Worm (Caenorhabditis elegans) whole organism, mixed stage, embryonic: ENCODE results near the gene srz-78.

Source experiments
- bed-3 ChIP-seq: fragments of 200-800 bp; sonication (Bioruptor generic); optimal IDR thresholded peaks from 3 replicates; lab custom pipeline; 2018; ENCODE audit warnings: mild to moderate bottlenecking, missing genetic modification characterization, moderate library complexity, missing compliant biosample characterization
- ceh-39 ChIP-seq: fragments of 150-350 bp; optimal IDR thresholded peaks from 2 replicates; lab custom pipeline; 2014; ENCODE audit warnings: missing biosample characterization, missing genetic modification characterization
- ceh-43 ChIP-seq: fragments of 200-800 bp; sonication (Bioruptor generic); optimal IDR thresholded peaks from 2 replicates; lab custom pipeline; 2018; ENCODE audit warnings: mild to moderate bottlenecking, missing genetic modification characterization, moderate library complexity, missing compliant biosample characterization
- ceh-83 ChIP-seq: fragments of 200-800 bp; sonication (Bioruptor generic); optimal IDR thresholded peaks from 2 replicates; lab custom pipeline; 2018; ENCODE audit warnings: mild to moderate bottlenecking, missing genetic modification characterization, missing compliant biosample characterization
- ces-1 ChIP-seq: fragments of 150-350 bp; optimal IDR thresholded peaks from 2 replicates; lab custom pipeline; 2014; ENCODE audit warnings: missing biosample characterization, missing genetic modification reagents, missing genetic modification characterization
- cnd-1 ChIP-seq: fragments of 200-800 bp; sonication (Bioruptor generic); optimal IDR thresholded peaks from 2 replicates; lab custom pipeline; 2018; ENCODE audit warnings: mild to moderate bottlenecking, missing genetic modification characterization, missing compliant biosample characterization
- elt-1 ChIP-seq: sonication (generic microtip); optimal IDR thresholded peaks from 2 replicates; lab custom pipeline; 2017; ENCODE audit warnings: missing genetic modification characterization, mild to moderate bottlenecking, missing compliant biosample characterization, antibody characterized with exemption, moderate library complexity, borderline replicate concordance; ENCODE audit not compliant: insufficient read depth
- elt-3 ChIP-seq: fragments of 150-350 bp; optimal IDR thresholded peaks from 2 replicates; lab custom pipeline; 2014; ENCODE audit warnings: missing biosample characterization, missing genetic modification characterization
- flh-1 ChIP-seq: fragments of 200-800 bp; sonication (Bioruptor generic); optimal IDR thresholded peaks from 2 replicates; lab custom pipeline; 2018; ENCODE audit warnings: mild to moderate bottlenecking, missing genetic modification characterization, moderate library complexity, missing compliant biosample characterization
- ham-2 ChIP-seq: fragments of 200-800 bp; sonication (Bioruptor generic); optimal IDR thresholded peaks from 2 replicates; lab custom pipeline; 2018; ENCODE audit warnings: mild to moderate bottlenecking, missing genetic modification characterization, missing compliant biosample characterization
- lin-13 ChIP-seq: fragments of 150-350 bp; optimal IDR thresholded peaks from 2 replicates; lab custom pipeline; 2014; ENCODE audit warnings: missing biosample characterization, missing genetic modification characterization
- lin-32 ChIP-seq: fragments of 200-800 bp; sonication (Bioruptor generic); optimal IDR thresholded peaks from 2 replicates; lab custom pipeline; 2018; ENCODE audit warnings: mild to moderate bottlenecking, missing genetic modification characterization, missing compliant biosample characterization
- lsy-2 ChIP-seq: fragments of 150-350 bp; optimal IDR thresholded peaks from 2 replicates; lab custom pipeline; 2014; ENCODE audit warnings: missing biosample characterization, missing genetic modification characterization
- mab-5 ChIP-seq: fragments of 150-350 bp; optimal IDR thresholded peaks from 2 replicates; lab custom pipeline; 2014; ENCODE audit warnings: missing biosample characterization, missing genetic modification characterization
- mep-1 ChIP-seq: fragments of 150-350 bp; optimal IDR thresholded peaks from 2 replicates; lab custom pipeline; 2017; ENCODE audit warnings: missing biosample characterization, missing genetic modification reagents, missing genetic modification characterization, inconsistent platforms
- mls-2 ChIP-seq: sonication (generic microtip); optimal IDR thresholded peaks from 2 replicates; lab custom pipeline; 2016; ENCODE audit warnings: mild to moderate bottlenecking, missing genetic modification characterization, moderate library complexity, missing compliant biosample characterization
- nhr-12 ChIP-seq: fragments of 150-350 bp; optimal IDR thresholded peaks from 2 replicates; lab custom pipeline; 2014; ENCODE audit warnings: missing biosample characterization, missing genetic modification characterization
- nhr-2 ChIP-seq: fragments of 150-350 bp; optimal IDR thresholded peaks from 2 replicates; lab custom pipeline; 2014; ENCODE audit warnings: missing biosample characterization, missing genetic modification characterization
- nhr-237 ChIP-seq: fragments of 150-350 bp; optimal IDR thresholded peaks from 2 replicates; lab custom pipeline; 2014; ENCODE audit warnings: missing biosample characterization, missing genetic modification characterization
- pha-4 ChIP-seq: fragments of 150-350 bp; optimal IDR thresholded peaks from 2 replicates; lab custom pipeline; 2018; ENCODE audit warnings: missing biosample characterization, missing genetic modification reagents, missing genetic modification characterization
- sem-2 ChIP-seq: fragments of 200-800 bp; sonication (Bioruptor generic); optimal IDR thresholded peaks from 2 replicates; lab custom pipeline; 2018; ENCODE audit warnings: mild to moderate bottlenecking, missing genetic modification characterization, missing compliant biosample characterization
- snpc-4 ChIP-seq: fragments of 150-350 bp; optimal IDR thresholded peaks from 2 replicates; lab custom pipeline; 2014; ENCODE audit warnings: missing biosample characterization, missing genetic modification characterization
- sptf-1 ChIP-seq: sonication (generic microtip); optimal IDR thresholded peaks from 2 replicates; lab custom pipeline; 2017; ENCODE audit warnings: mild to moderate bottlenecking, missing genetic modification characterization, moderate library complexity, missing compliant biosample characterization
- tbx-8 ChIP-seq: fragments of 200-800 bp; sonication (Bioruptor generic); optimal IDR thresholded peaks from 2 replicates; lab custom pipeline; 2018; ENCODE audit warnings: mild to moderate bottlenecking, missing genetic modification characterization, moderate library complexity, missing compliant biosample characterization
- unc-39 ChIP-seq: fragments of 150-350 bp; optimal IDR thresholded peaks from 2 replicates; lab custom pipeline; 2014; ENCODE audit warnings: missing biosample characterization, missing genetic modification characterization
- unc-62 ChIP-seq: fragments of 150-350 bp; optimal IDR thresholded peaks from 2 replicates; lab custom pipeline; 2014; ENCODE audit warnings: missing biosample characterization, missing genetic modification reagents, missing genetic modification characterization
- zip-8 ChIP-seq: fragments of 150-350 bp; optimal IDR thresholded peaks from 2 replicates; lab custom pipeline; 2014; ENCODE audit warnings: missing biosample characterization, missing genetic modification characterization
- ztf-11 ChIP-seq: fragments of 150-350 bp; optimal IDR thresholded peaks from 2 replicates; lab custom pipeline; 2014; ENCODE audit warnings: missing biosample characterization, missing genetic modification characterization

srz-78 gene

DNA sequence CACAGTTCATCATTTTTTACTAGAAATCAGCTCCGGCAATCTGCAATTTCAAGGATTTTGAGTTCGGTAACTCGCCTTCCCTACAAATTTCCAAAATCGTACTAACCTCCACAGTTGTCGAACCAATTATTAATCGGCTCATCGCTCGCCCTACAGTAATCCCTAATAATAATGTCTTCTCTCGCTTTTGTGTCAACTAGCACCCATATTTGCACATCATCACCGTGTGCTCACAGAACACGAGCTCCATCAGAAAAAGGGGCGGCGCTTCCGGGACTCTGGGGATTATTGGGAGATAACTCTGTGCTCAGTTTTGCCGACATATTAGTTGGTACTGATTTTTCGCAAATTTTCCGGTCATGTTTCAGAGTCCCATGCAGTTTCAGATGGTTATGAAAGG is 6.3 kb downstream of the srz-78 start, which contains the start of gene ceh-53:
Gene ceh-53 (plus strand): TSS at position 301 of the 400 bp plus-strand sequence.
- TF ChIP-seq ceh-83 (GFP tag; lab: Kevin White, UChicago) (no peak), lsy-2 (tag; lab: Kevin White, UChicago) (no peak), ceh-39 (tag; lab: Kevin White, UChicago) (no peak), pha-4 (tag; lab: Kevin White, UChicago) (no peak), nhr-237 (tag; lab: Kevin White, UChicago) (no peak), bed-3 (GFP tag; lab: Kevin White, UChicago) (no peak)

DNA sequence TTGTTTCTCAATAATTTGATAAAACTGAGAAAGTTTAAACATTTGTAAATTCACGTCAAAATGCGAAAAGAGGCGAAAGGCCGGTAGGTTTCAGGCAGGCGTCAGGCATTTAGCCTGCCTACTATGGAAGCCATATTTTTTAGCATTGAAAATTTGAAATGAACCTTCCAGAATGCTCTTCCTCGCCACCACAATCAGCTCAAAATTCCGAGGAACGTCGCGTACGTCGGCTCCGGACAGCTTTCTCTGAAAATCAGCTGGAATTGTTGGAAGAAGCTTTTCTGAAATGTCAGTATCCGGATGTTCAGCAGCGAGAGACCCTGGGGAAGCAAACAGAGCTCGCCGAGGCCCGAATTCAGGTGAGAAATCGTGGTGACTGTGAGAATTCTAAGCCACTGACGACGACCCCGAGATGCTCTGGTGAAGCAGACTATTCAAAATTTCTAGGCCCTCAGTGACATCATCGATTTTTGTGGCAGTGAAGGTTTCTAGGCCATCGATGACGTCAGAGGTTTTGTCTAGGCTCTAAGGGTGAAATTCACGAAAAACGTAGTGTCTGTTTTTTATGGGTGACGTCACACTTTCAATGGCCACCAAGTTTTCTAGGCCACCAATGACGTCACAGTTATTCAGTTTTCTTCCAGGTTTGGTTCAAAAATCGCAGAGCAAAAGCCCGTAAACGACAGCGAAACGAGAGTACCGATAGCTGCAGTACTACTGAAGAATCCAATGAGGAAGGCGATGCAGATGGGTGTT is 10.6 kb downstream of the srz-78 start:
- TF ChIP-seq lin-32 (no peak), sem-2 (GFP tag; lab: Kevin White, UChicago) (no peak), zip-8 (peak; percentile 98), nhr-2 (tag; lab: Kevin White, UChicago) (no peak)

ce11 chrIV:3504144-3504543 is 12.6 kb downstream of the srz-78 start, which contains the start of gene srz-83:
srz-83 (plus strand) TSS chrIV:3504444.
- no peak for TF ChIP-seq elt-1 (tag; lab: Kevin White, UChicago)
- TF ChIP-seq tbx-8, result no peak
- no peak for TF ChIP-seq elt-3 (tag; lab: Kevin White, UChicago)
- no peak for TF ChIP-seq mab-5 (tag; lab: Kevin White, UChicago)

DNA sequence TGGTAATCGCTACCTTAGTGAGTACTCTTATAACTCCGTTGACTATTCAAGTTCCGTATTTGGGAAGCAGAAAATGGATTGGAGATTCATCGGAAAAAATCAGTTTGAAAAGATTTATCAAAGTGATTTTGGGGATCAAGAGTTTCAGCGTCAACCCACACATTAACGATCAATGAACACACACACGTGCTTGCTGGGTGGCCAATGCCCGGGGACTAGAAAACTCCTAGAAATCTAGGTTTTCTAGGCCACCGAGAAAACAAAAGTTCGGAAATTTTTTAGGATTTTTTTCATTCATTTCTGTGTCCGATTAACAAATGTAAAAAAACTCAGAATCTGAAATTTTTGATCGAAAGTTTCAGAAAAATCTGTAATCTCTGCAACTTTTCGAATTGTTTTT is 14.4 kb downstream of the srz-78 start:
- TF ChIP-seq elt-1 (tag; lab: Kevin White, UChicago) (no peak), pha-4 (tag; lab: Kevin White, UChicago) (no peak), flh-1 (GFP tag; lab: Kevin White, UChicago) (no peak), lin-32 (no peak), zip-8 (no peak), lin-13 (tag; lab: Kevin White, UChicago) (no peak), unc-39 (tag; lab: Kevin White, UChicago) (no peak), ceh-39 (tag; lab: Kevin White, UChicago) (no peak), unc-62 (no peak), nhr-237 (tag; lab: Kevin White, UChicago) (no peak), ztf-11 (no peak), ceh-43 (no peak), sem-2 (GFP tag; lab: Kevin White, UChicago) (no peak), lsy-2 (tag; lab: Kevin White, UChicago) (no peak), sptf-1 (tag; lab: Kevin White, UChicago) (no peak), cnd-1 (tag; lab: Kevin White, UChicago) (no peak), snpc-4 (tag; lab: Kevin White, UChicago) (no peak), nhr-2 (tag; lab: Kevin White, UChicago) (no peak)

DNA sequence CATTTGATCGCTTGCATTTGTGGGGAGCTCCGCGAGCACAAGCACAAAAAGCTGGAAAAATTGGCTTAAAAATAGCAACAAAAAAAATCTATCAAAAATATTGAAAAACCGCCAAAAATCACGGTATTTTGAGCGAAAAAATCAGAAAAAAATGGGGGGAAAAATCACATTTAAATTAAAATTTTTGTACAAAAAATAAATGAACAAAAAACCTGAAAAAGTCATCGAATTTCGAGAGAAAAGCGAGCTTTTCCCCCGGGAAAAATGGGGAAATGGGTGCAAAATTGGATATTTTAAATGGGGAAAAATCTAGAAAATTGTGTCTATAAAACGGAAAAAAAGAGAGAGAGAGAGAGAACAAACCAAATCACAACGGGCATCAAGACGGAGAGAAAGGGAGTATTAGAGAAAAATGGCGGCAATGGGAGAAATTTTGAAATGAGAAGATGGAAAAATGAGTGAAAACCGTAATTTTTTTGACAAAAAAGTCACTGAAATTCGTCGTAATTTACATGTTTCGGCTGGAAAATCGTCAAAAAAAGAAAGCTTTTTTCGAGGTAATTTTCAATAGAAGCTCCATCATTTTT is 18.0 kb downstream of the srz-78 start, which contains the start of gene ced-10:
Gene ced-10 (minus strand): TSS at position 51 of the 587 bp plus-strand sequence.
- no peak for TF ChIP-seq cnd-1 (tag; lab: Kevin White, UChicago)
- no peak for TF ChIP-seq mep-1 (tag; lab: Kevin White, UChicago)
- no peak for TF ChIP-seq ces-1 (GFP tag; lab: Kevin White, UChicago)
- TF ChIP-seq mab-5 (tag; lab: Kevin White, UChicago), result no peak
- TF ChIP-seq ztf-11, result no peak
- no peak for TF ChIP-seq ceh-83 (GFP tag; lab: Kevin White, UChicago)
- no peak for TF ChIP-seq ceh-39 (tag; lab: Kevin White, UChicago)
- TF ChIP-seq mls-2 (tag; lab: Kevin White, UChicago), result no peak
- TF ChIP-seq nhr-2 (tag; lab: Kevin White, UChicago), result no peak
- no peak for TF ChIP-seq elt-1 (tag; lab: Kevin White, UChicago)
- TF ChIP-seq nhr-12, result no peak
- no peak for TF ChIP-seq lsy-2 (tag; lab: Kevin White, UChicago)
- TF ChIP-seq nhr-237 (tag; lab: Kevin White, UChicago), result no peak
- no peak for TF ChIP-seq tbx-8
- no peak for TF ChIP-seq lin-13 (tag; lab: Kevin White, UChicago)
- no peak for TF ChIP-seq unc-39 (tag; lab: Kevin White, UChicago)
- no peak for TF ChIP-seq ham-2 (GFP tag; lab: Kevin White, UChicago)
